Fruit fly (Drosophila melanogaster): ENCODE data around the gene CG13310.

Gene CG13310

DNA sequence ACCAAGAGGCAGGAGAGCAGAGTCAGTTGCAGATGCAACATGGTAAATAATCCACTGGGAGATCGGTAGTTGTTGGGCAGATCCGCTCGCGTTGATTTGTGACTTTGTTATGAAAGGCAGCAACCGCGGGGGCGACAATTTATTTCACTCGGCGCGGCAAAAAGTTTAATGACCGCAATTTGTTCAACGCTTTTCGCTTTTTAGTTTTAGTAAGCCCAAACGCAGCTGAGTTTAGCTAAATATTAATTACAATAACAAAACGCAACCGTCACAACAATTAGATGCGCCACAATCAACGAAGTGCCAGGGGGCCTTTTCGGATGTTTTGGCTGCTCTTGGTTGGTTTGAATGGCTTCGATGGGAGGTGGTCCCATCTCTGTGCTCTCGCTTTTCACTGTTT lies at the start of gene CG13310:
Gene CG13310 (minus strand): TSS at position 101 of the 400 bp plus-strand sequence.
- no peak for TF ChIP-seq pad (GFP tag; optimal IDR thresholded peaks at IDR 0.05)
- no peak for TF ChIP-seq CG11617 (GFP tag; optimal IDR thresholded peaks at IDR 0.05)
- TF ChIP-seq CG7101 (tag; optimal IDR thresholded peaks at IDR 0.05) = no peak

DNA sequence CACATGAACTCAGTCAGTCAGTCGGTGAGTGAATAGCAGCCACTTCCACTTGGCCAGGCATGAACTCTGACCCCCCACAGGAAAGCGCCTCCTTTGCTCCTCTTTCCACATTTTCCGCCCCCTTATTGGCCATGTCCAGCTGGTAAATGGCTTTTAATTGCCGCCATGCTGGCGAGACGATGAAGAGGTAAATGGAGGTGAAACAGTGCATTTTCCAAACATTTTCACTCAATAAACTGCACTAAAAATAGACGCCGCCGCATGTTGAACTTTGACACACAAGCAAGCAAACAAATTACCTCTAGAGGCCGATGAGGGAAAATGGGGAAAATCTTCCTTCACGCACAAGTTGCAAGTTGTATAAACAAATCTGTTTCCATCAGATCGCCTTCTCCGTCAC lies 49.5 kb upstream of the CG13310 start:
- TF ChIP-seq ovo (GFP tag; optimal IDR thresholded peaks at IDR 0.05) (no peak), Clk (GFP tag; optimal IDR thresholded peaks at IDR 0.05) (no peak), CG14711 (tag; optimal IDR thresholded peaks at IDR 0.05) (no peak), toe (GFP tag; optimal IDR thresholded peaks at IDR 0.05) (no peak), cic (GFP tag; optimal IDR thresholded peaks at IDR 0.05) (no peak), Hr96 (GFP tag; optimal IDR thresholded peaks at IDR 0.05) (no peak)

DNA sequence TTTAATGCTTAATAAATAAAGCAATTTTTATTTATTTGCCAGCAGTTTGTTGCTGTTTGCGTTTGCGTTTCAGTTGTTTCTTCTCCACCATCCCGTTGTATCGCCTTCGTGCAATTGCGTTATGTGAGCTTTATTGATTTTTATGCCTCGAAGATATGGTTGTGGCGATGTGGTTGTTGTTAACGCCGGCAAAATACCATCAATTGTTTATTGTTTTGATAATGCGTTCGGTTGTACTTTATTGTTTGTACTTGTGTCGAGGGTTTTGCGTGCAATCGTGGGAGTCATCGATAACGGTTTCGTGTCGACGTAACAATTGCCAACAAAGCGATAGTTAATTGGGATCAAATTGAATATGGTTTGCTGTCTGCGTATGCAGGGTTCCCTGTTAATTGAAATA lies 42.0 kb upstream of the CG13310 start:
- TF ChIP-seq CG33017 (tag; optimal IDR thresholded peaks at IDR 0.05) = no peak
- TF ChIP-seq CG14711 (tag; optimal IDR thresholded peaks at IDR 0.05) = no peak
- TF ChIP-seq Hr96 (GFP tag; optimal IDR thresholded peaks at IDR 0.05) = peak; percentile 18
- TF ChIP-seq CG5204 (GFP tag; optimal IDR thresholded peaks at IDR 0.05) = no peak
- TF ChIP-seq CG1620 (GFP tag; optimal IDR thresholded peaks at IDR 0.05) = no peak
- peak; percentile 3 for TF ChIP-seq cic (GFP tag; optimal IDR thresholded peaks at IDR 0.05)
- TF ChIP-seq tj (GFP tag; optimal IDR thresholded peaks at IDR 0.05) = no peak
- TF ChIP-seq toe (GFP tag; optimal IDR thresholded peaks at IDR 0.05) = no peak
- TF ChIP-seq CG7045 (GFP tag; optimal IDR thresholded peaks at IDR 0.05) = no peak
- TF ChIP-seq CG12768 (GFP tag; optimal IDR thresholded peaks at IDR 0.05) = no peak
- TF ChIP-seq Crg-1 (GFP tag; optimal IDR thresholded peaks at IDR 0.05) = no peak
- no peak for TF ChIP-seq cnc (optimal IDR thresholded peaks at IDR 0.05)
- TF ChIP-seq Mnt (GFP tag; optimal IDR thresholded peaks at IDR 0.05) = no peak
- TF ChIP-seq Clk (GFP tag; optimal IDR thresholded peaks at IDR 0.05) = no peak
- TF ChIP-seq CG11617 (GFP tag; optimal IDR thresholded peaks at IDR 0.05) = no peak
- no peak for TF ChIP-seq pad (GFP tag; optimal IDR thresholded peaks at IDR 0.05)

DNA sequence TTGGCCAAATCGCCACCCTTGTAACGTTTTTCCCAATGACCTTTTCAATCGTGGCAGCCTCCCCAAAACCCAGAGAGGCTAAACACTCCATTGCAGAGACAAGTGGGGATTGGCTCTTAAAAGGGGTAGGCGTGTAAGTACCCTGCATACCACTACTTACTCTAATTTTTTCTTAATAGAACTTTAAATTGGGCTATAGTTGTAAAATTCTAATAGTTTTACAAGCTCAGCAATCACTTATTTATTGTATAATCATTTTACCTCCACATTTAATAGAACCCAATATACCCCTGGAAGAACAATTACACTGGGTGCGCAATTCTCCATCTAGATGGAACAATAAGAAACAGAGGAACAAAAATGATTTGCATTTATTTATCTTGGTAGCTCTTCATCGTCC lies 41.4 kb upstream of the CG13310 start:
- TF ChIP-seq toe (GFP tag; optimal IDR thresholded peaks at IDR 0.05) (no peak), CG11617 (GFP tag; optimal IDR thresholded peaks at IDR 0.05) (no peak), cnc (optimal IDR thresholded peaks at IDR 0.05) (no peak), CG1620 (GFP tag; optimal IDR thresholded peaks at IDR 0.05) (no peak), Mnt (GFP tag; optimal IDR thresholded peaks at IDR 0.05) (no peak), pad (GFP tag; optimal IDR thresholded peaks at IDR 0.05) (no peak), kay (GFP tag; ENCODE audit: borderline replicate concordance) (no peak), Crg-1 (GFP tag; optimal IDR thresholded peaks at IDR 0.05) (no peak), CG7101 (tag; optimal IDR thresholded peaks at IDR 0.05) (no peak), ovo (GFP tag; optimal IDR thresholded peaks at IDR 0.05) (no peak), CG5204 (GFP tag; optimal IDR thresholded peaks at IDR 0.05) (no peak), Hr96 (GFP tag; optimal IDR thresholded peaks at IDR 0.05) (no peak), bab1 (GFP tag; optimal IDR thresholded peaks at IDR 0.05) (no peak), CG33017 (tag; optimal IDR thresholded peaks at IDR 0.05) (no peak), CG7045 (GFP tag; optimal IDR thresholded peaks at IDR 0.05) (no peak), cic (GFP tag; optimal IDR thresholded peaks at IDR 0.05) (no peak), CG12768 (GFP tag; optimal IDR thresholded peaks at IDR 0.05) (no peak), CG14711 (tag; optimal IDR thresholded peaks at IDR 0.05) (no peak)

dm6 chr3L:8839563-8840425 lies 39.5 kb upstream of the CG13310 start:
- TF ChIP-seq CG12768 (GFP tag; optimal IDR thresholded peaks at IDR 0.05) (no peak), tj (GFP tag; optimal IDR thresholded peaks at IDR 0.05) (peak; percentile 79)

DNA sequence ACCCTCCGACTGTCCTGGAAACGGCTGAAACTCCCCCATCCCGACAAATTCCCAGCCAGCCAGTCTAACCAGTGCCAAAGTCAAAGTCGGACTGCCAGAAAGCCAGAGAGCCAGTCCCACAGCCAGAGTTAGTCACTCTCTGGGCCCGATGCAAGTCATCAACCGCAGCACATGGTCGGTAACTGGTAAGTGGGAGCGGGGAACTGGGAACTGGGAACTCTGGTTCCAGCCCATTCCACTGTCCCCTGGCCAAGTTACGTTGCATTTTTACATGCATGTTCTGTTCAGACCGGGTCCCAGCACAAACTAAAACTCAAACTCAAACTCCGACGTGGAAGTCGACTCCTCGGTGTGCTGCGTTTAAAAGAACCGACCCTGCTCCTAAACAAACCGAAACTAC lies 38.8 kb upstream of the CG13310 start:
- no peak for TF ChIP-seq CG14711 (tag; optimal IDR thresholded peaks at IDR 0.05)
- no peak for TF ChIP-seq ovo (GFP tag; optimal IDR thresholded peaks at IDR 0.05)
- TF ChIP-seq CG5204 (GFP tag; optimal IDR thresholded peaks at IDR 0.05) = no peak
- TF ChIP-seq Mnt (GFP tag; optimal IDR thresholded peaks at IDR 0.05) = no peak

- TF ChIP-seq tj (GFP tag; optimal IDR thresholded peaks at IDR 0.05) (no peak), CG11617 (GFP tag; optimal IDR thresholded peaks at IDR 0.05) (no peak), bab1 (GFP tag; optimal IDR thresholded peaks at IDR 0.05) (no peak), CG5204 (GFP tag; optimal IDR thresholded peaks at IDR 0.05) (no peak), CG7045 (GFP tag; optimal IDR thresholded peaks at IDR 0.05) (no peak)
Measured at dm6 chr3L:8836162-8836561, 35.8 kb upstream of the CG13310 start, which contains the start of gene CG32026. TSS of gene CG32026 (plus strand) at chr3L:8836462.

DNA sequence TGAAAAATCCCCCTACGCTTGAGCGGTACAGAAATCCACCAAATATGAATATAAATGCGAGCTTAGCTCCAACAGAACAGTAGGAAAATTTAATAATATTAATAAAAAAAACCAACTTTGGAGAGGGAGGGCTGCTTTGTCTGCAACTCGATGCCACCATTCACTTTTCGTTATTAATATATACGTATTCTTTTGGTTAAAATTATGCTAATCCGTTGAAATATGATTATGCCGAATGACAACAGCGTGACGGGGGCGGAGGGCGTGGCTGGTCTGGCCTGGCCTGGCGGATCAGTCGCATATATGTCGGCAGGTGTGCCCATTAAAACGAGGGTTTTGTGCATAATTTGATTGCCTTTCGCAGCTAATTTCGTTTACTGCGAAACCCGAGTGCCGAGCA lies 35.1 kb upstream of the CG13310 start:
- TF ChIP-seq CG7045 (GFP tag; optimal IDR thresholded peaks at IDR 0.05) (no peak), tj (GFP tag; optimal IDR thresholded peaks at IDR 0.05) (peak; percentile 89)

All from whole organism, adult.